Worm (Caenorhabditis elegans) whole organism, L4 larva: Measurements from ENCODE around the gene C06C3.10.

ENCODE experiments used
- fkh-10 ChIP-seq: fragments of 150-350 bp; optimal IDR thresholded peaks from 2 replicates; lab custom pipeline; 2014; ENCODE audit warnings: missing biosample characterization, missing genetic modification reagents, missing genetic modification characterization
- hif-1 ChIP-seq, 2 experiments: sonication (generic microtip); optimal IDR thresholded peaks; 2 replicates each; lab custom pipeline; 2016 to 2017; ENCODE audit warnings: missing compliant biosample characterization in 2 of 2, missing genetic modification characterization in 2 of 2, missing genetic modification reagents in 2 of 2, missing genotype in 2 of 2, mild to moderate bottlenecking in 1 of 2
- nhr-11 ChIP-seq: fragments of 150-350 bp; optimal IDR thresholded peaks from 2 replicates; lab custom pipeline; 2014; ENCODE audit warnings: missing biosample characterization, missing genetic modification characterization
- rbr-2 ChIP-seq: sonication (generic microtip); optimal IDR thresholded peaks from 2 replicates; lab custom pipeline; 2016; ENCODE audit warnings: missing genotype, missing genetic modification characterization, missing compliant biosample characterization
- zag-1 ChIP-seq: fragments of 150-350 bp; optimal IDR thresholded peaks from 2 replicates; lab custom pipeline; 2014; ENCODE audit warnings: missing biosample characterization, missing genetic modification characterization

- TF ChIP-seq fkh-10 (GFP tag; lab: Kevin White, UChicago) (no peak), zag-1 (tag; lab: Kevin White, UChicago) (no peak), rbr-2 (tag; lab: Kevin White, UChicago) (no peak), nhr-11 (tag; lab: Kevin White, UChicago) (no peak), hif-1 (tag; optimal IDR thresholded peaks at IDR 0.05; lab: Kevin White, UChicago) (no peak)
Observed at ce11 chrII:9397496-9397895, 20.4 kb upstream of the C06C3.10 start, which contains the start of gene Y51B9A.9.
